Worm (Caenorhabditis elegans) whole organism, L1 larva: Measurements from ENCODE around the gene str-187.
A peak's percentile ranks its signal among the peaks of the same experiment; 100 is the strongest.

Source experiments
- C04F5.9 ChIP-seq: sonication (generic microtip); optimal IDR thresholded peaks from 2 replicates; lab custom pipeline; 2016; ENCODE audit warnings: missing genetic modification characterization, missing compliant biosample characterization
- C16A3.4 ChIP-seq: fragments of 150-350 bp; optimal IDR thresholded peaks from 2 replicates; lab custom pipeline; 2014; ENCODE audit warnings: missing biosample characterization, missing genetic modification characterization
- C34B4.2 ChIP-seq: sonication (generic microtip); optimal IDR thresholded peaks from 2 replicates; lab custom pipeline; 2017; ENCODE audit warnings: mild to moderate bottlenecking, missing genetic modification characterization, missing compliant biosample characterization
- F16B12.6 ChIP-seq: fragments of 150-350 bp; optimal IDR thresholded peaks from 2 replicates; lab custom pipeline; 2014; ENCODE audit warnings: missing biosample characterization, missing genetic modification characterization
- aha-1 ChIP-seq: fragments of 150-350 bp; optimal IDR thresholded peaks from 2 replicates; lab custom pipeline; 2014; ENCODE audit warnings: missing biosample characterization, missing genetic modification characterization
- blmp-1 ChIP-seq: fragments of 150-350 bp; optimal IDR thresholded peaks from 2 replicates; lab custom pipeline; 2014; ENCODE audit warnings: missing biosample characterization, missing genetic modification characterization
- ces-1 ChIP-seq: fragments of 150-350 bp; optimal IDR thresholded peaks from 2 replicates; lab custom pipeline; 2014; ENCODE audit warnings: missing biosample characterization, missing genetic modification reagents, missing genetic modification characterization
- dpl-1 ChIP-seq, 3 experiments: fragments of 150-350 bp in 2 of 3; sonication (generic microtip) in 1 of 3; optimal IDR thresholded peaks; 2 replicates each; lab custom pipeline; 2014 to 2017; ENCODE audit warnings: missing biosample characterization in 3 of 3, missing genetic modification characterization in 3 of 3, missing genetic modification reagents in 3 of 3
- efl-3 ChIP-seq: fragments of 200-800 bp; sonication (Bioruptor generic); optimal IDR thresholded peaks from 2 replicates; lab custom pipeline; 2018; ENCODE audit warnings: mild to moderate bottlenecking, missing genetic modification characterization, missing compliant biosample characterization
- egl-13 ChIP-seq: sonication (generic microtip); optimal IDR thresholded peaks from 2 replicates; lab custom pipeline; 2016; ENCODE audit warnings: missing genotype, missing genetic modification reagents, missing genetic modification characterization, missing compliant biosample characterization
- egl-27 ChIP-seq, 2 experiments: fragments of 150-350 bp in 1 of 2; sonication (generic microtip); optimal IDR thresholded peaks; 3 replicates each; lab custom pipeline; 2017 to 2018; ENCODE audit warnings: missing biosample characterization in 2 of 2, missing genetic modification characterization in 2 of 2, missing genetic modification reagents in 2 of 2
- elt-3 ChIP-seq, 6 experiments: fragments of 150-350 bp in 1 of 6; sonication (generic microtip); optimal IDR thresholded peaks; 2 replicates each; lab custom pipeline; 2017 to 2018; ENCODE audit warnings: missing biosample characterization in 6 of 6, missing genetic modification characterization in 6 of 6, inconsistent platforms in 1 of 6
- fkh-10 ChIP-seq: sonication (generic microtip); optimal IDR thresholded peaks from 2 replicates; lab custom pipeline; 2017; ENCODE audit warnings: missing biosample characterization, missing genetic modification reagents, missing genetic modification characterization
- fkh-4 ChIP-seq: sonication (generic microtip); optimal IDR thresholded peaks from 2 replicates; lab custom pipeline; 2016; ENCODE audit warnings: missing compliant biosample characterization, missing genetic modification characterization, borderline replicate concordance
- fkh-8 ChIP-seq: sonication (generic microtip); optimal IDR thresholded peaks from 2 replicates; lab custom pipeline; 2016; ENCODE audit warnings: mild to moderate bottlenecking, missing genetic modification characterization, missing compliant biosample characterization
- fos-1 ChIP-seq: fragments of 150-350 bp; optimal IDR thresholded peaks from 2 replicates; lab custom pipeline; 2014; ENCODE audit warnings: missing biosample characterization, missing genetic modification characterization
- hlh-17 ChIP-seq: fragments of 200-800 bp; sonication (Bioruptor generic); optimal IDR thresholded peaks from 2 replicates; lab custom pipeline; 2018; ENCODE audit warnings: missing genetic modification characterization, mild to moderate bottlenecking, missing compliant biosample characterization, moderate library complexity, borderline replicate concordance
- irx-1 ChIP-seq: sonication (generic microtip); optimal IDR thresholded peaks from 2 replicates; lab custom pipeline; 2016; ENCODE audit warnings: missing genetic modification characterization, missing compliant biosample characterization
- isw-1 ChIP-seq: fragments of 200-800 bp; sonication (Bioruptor generic); IDR thresholded peaks from 2 replicates; pipeline ENCODE4 v1.3.6; 2022; ENCODE audit warnings: missing genetic modification characterization, missing compliant biosample characterization
- lin-13 ChIP-seq: fragments of 150-350 bp; optimal IDR thresholded peaks from 2 replicates; lab custom pipeline; 2014; ENCODE audit warnings: missing biosample characterization, missing genetic modification reagents, missing genetic modification characterization
- lin-39 ChIP-seq: fragments of 150-350 bp; optimal IDR thresholded peaks from 2 replicates; lab custom pipeline; 2014; ENCODE audit warnings: missing biosample characterization, missing genetic modification reagents, missing genetic modification characterization
- lsy-2 ChIP-seq, 2 experiments: fragments of 150-350 bp; optimal IDR thresholded peaks; 2 replicates each; lab custom pipeline; 2014; ENCODE audit warnings: missing biosample characterization in 2 of 2, missing genetic modification characterization in 2 of 2
- mdl-1 ChIP-seq, 2 experiments: fragments of 150-350 bp; optimal IDR thresholded peaks; 2 replicates each; lab custom pipeline; 2014 to 2017; ENCODE audit warnings: missing biosample characterization in 2 of 2, missing genetic modification characterization in 2 of 2, inconsistent platforms in 1 of 2
- mef-2 ChIP-seq: fragments of 150-350 bp; optimal IDR thresholded peaks from 2 replicates; lab custom pipeline; 2014; ENCODE audit warnings: missing biosample characterization, missing genetic modification characterization
- mep-1 ChIP-seq: fragments of 150-350 bp; optimal IDR thresholded peaks from 2 replicates; lab custom pipeline; 2014; ENCODE audit warnings: missing biosample characterization, missing genetic modification characterization
- nhr-11 ChIP-seq: fragments of 150-350 bp; optimal IDR thresholded peaks from 2 replicates; lab custom pipeline; 2014; ENCODE audit warnings: missing biosample characterization, missing genetic modification characterization
- nhr-19 ChIP-seq: fragments of 200-800 bp; sonication (Bioruptor generic); conservative IDR thresholded peaks from 2 replicates; pipeline ENCODE4 v1.3.6; 2022; ENCODE audit warnings: missing genetic modification characterization, missing compliant biosample characterization
- nhr-20 ChIP-seq: sonication (generic microtip); optimal IDR thresholded peaks from 2 replicates; lab custom pipeline; 2016; ENCODE audit warnings: mild to moderate bottlenecking, missing genetic modification characterization, missing compliant biosample characterization
- nhr-237 ChIP-seq: fragments of 150-350 bp; optimal IDR thresholded peaks from 2 replicates; lab custom pipeline; 2014; ENCODE audit warnings: missing biosample characterization, missing genetic modification characterization
- nhr-28 ChIP-seq: fragments of 150-350 bp; optimal IDR thresholded peaks from 2 replicates; lab custom pipeline; 2014; ENCODE audit warnings: missing biosample characterization, missing genetic modification characterization
- nhr-71 ChIP-seq: sonication (generic microtip); optimal IDR thresholded peaks from 2 replicates; lab custom pipeline; 2016; ENCODE audit warnings: mild to moderate bottlenecking, missing genetic modification characterization, moderate library complexity, missing compliant biosample characterization
- nhr-76 ChIP-seq: sonication (generic microtip); optimal IDR thresholded peaks from 2 replicates; lab custom pipeline; 2017; ENCODE audit warnings: missing biosample characterization, missing genetic modification characterization
- nhr-77 ChIP-seq: fragments of 150-350 bp; optimal IDR thresholded peaks from 2 replicates; lab custom pipeline; 2014; ENCODE audit warnings: missing biosample characterization, missing genetic modification characterization
- nhr-90 ChIP-seq: sonication (generic microtip); optimal IDR thresholded peaks from 2 replicates; lab custom pipeline; 2016; ENCODE audit warnings: mild to moderate bottlenecking, missing genetic modification characterization, missing compliant biosample characterization; ENCODE audit not compliant: poor library complexity
- pag-3 ChIP-seq: sonication (generic microtip); optimal IDR thresholded peaks from 2 replicates; lab custom pipeline; 2017; ENCODE audit warnings: missing genetic modification characterization, mild to moderate bottlenecking, missing compliant biosample characterization, antibody characterized with exemption, borderline replicate concordance; ENCODE audit not compliant: insufficient read depth
- pqm-1 ChIP-seq: sonication (generic microtip); optimal IDR thresholded peaks from 3 replicates; lab custom pipeline; 2017; ENCODE audit warnings: missing biosample characterization, missing genetic modification characterization
- rnt-1 ChIP-seq: sonication (generic microtip); optimal IDR thresholded peaks from 2 replicates; lab custom pipeline; 2016; ENCODE audit warnings: mild to moderate bottlenecking, missing genetic modification characterization, moderate library complexity, missing compliant biosample characterization
- snpc-4 ChIP-seq: fragments of 150-350 bp; optimal IDR thresholded peaks from 2 replicates; lab custom pipeline; 2014; ENCODE audit warnings: missing biosample characterization, missing genetic modification characterization
- snu-23 ChIP-seq: sonication (generic microtip); optimal IDR thresholded peaks from 2 replicates; lab custom pipeline; 2016; ENCODE audit warnings: missing genetic modification characterization, missing compliant biosample characterization
- sptf-1 ChIP-seq: fragments of 150-350 bp; optimal IDR thresholded peaks from 2 replicates; lab custom pipeline; 2014; ENCODE audit warnings: missing biosample characterization, missing genetic modification characterization
- sup-37 ChIP-seq: fragments of 200-800 bp; sonication (Bioruptor generic); optimal IDR thresholded peaks from 2 replicates; lab custom pipeline; 2018; ENCODE audit warnings: mild to moderate bottlenecking, missing genetic modification characterization, missing compliant biosample characterization
- swsn-7 ChIP-seq: sonication (generic microtip); optimal IDR thresholded peaks from 2 replicates; lab custom pipeline; 2016; ENCODE audit warnings: missing genetic modification characterization, missing compliant biosample characterization
- tbx-2 ChIP-seq: sonication (generic microtip); optimal IDR thresholded peaks from 2 replicates; lab custom pipeline; 2016; ENCODE audit warnings: missing genetic modification characterization, missing compliant biosample characterization
- tlp-1 ChIP-seq: fragments of 150-350 bp; optimal IDR thresholded peaks from 2 replicates; lab custom pipeline; 2014; ENCODE audit warnings: missing biosample characterization, missing genetic modification characterization
- unc-130 ChIP-seq: fragments of 150-350 bp; optimal IDR thresholded peaks from 2 replicates; lab custom pipeline; 2017; ENCODE audit warnings: missing biosample characterization, missing genetic modification characterization, inconsistent platforms
- unc-30 ChIP-seq: sonication (generic microtip); optimal IDR thresholded peaks from 2 replicates; lab custom pipeline; 2017; ENCODE audit warnings: missing biosample characterization, missing genetic modification characterization
- unc-98 ChIP-seq: fragments of 200-800 bp; sonication (Bioruptor generic); IDR thresholded peaks from 2 replicates; pipeline ENCODE4 v1.3.6; 2022; ENCODE audit warnings: missing genetic modification characterization, missing compliant biosample characterization
- xbp-1 ChIP-seq: sonication (generic microtip); optimal IDR thresholded peaks from 2 replicates; lab custom pipeline; 2016; ENCODE audit warnings: missing genetic modification characterization, missing compliant biosample characterization
- zag-1 ChIP-seq: fragments of 150-350 bp; optimal IDR thresholded peaks from 2 replicates; lab custom pipeline; 2014; ENCODE audit warnings: missing biosample characterization, missing genetic modification characterization
- ztf-11 ChIP-seq, 2 experiments: sonication (generic microtip); optimal IDR thresholded peaks; 2 replicates each; lab custom pipeline; 2016 to 2017; ENCODE audit warnings: missing genetic modification characterization in 2 of 2, missing biosample characterization in 1 of 2, missing compliant biosample characterization in 1 of 2

str-187 gene

ce11 chrIV:17248538-17248937, 16.8 kb upstream of the str-187 start:
- TF ChIP-seq isw-1 (no peak), rnt-1 (no peak), nhr-20 (tag; lab: Kevin White, UChicago) (no peak), fkh-4 (tag; lab: Kevin White, UChicago) (no peak), pag-3 (tag; lab: Kevin White, UChicago) (no peak), blmp-1 (tag; lab: Kevin White, UChicago) (no peak), mdl-1 (tag; optimal IDR thresholded peaks at IDR 0.05; lab: Kevin White, UChicago) (no peak), nhr-19 (GFP tag; lab: Robert Waterston, UW) (no peak), C34B4.2 (tag; lab: Kevin White, UChicago) (no peak), mep-1 (tag; lab: Kevin White, UChicago) (no peak), hlh-17 (GFP tag; lab: Kevin White, UChicago) (no peak), unc-98 (GFP tag; lab: Robert Waterston, UW) (no peak), egl-13 (no peak), mef-2 (no peak), irx-1 (tag; lab: Kevin White, UChicago) (no peak)

ce11 chrIV:17249691-17250181, 15.6 kb upstream of the str-187 start, which contains the start of gene eelo-2:
eelo-2 (plus strand) TSS chrIV:17250131.
- TF ChIP-seq snu-23 (GFP tag; lab: Kevin White, UChicago) (peak; percentile 99), C04F5.9 (tag; lab: Kevin White, UChicago) (peak; percentile 92), elt-3 (tag; optimal IDR thresholded peaks at IDR 0.05; lab: Kevin White, UChicago) (peak; percentile 60 to 97 (median 88)), nhr-28 (no peak), efl-3 (GFP tag; lab: Kevin White, UChicago) (peak; percentile 91), nhr-76 (tag; lab: Kevin White, UChicago) (peak; percentile 80), egl-13 (peak; percentile 97), irx-1 (tag; lab: Kevin White, UChicago) (peak; percentile 98), aha-1 (tag; lab: Kevin White, UChicago) (peak; percentile 97), rnt-1 (peak; percentile 99), lin-39 (tag; lab: Kevin White, UChicago) (peak; percentile 99), egl-27 (tag; optimal IDR thresholded peaks at IDR 0.05; lab: Kevin White, UChicago) (peak; percentile 48 to 88), snpc-4 (tag; lab: Kevin White, UChicago) (peak; percentile 95), dpl-1 (GFP tag; optimal IDR thresholded peaks at IDR 0.05; lab: Kevin White, UChicago) (peak; percentile 100), sptf-1 (tag; lab: Kevin White, UChicago) (no peak), nhr-11 (tag; lab: Kevin White, UChicago) (peak; percentile 97), ces-1 (peak; percentile 17), F16B12.6 (tag; lab: Kevin White, UChicago) (peak; percentile 79), pqm-1 (tag; lab: Kevin White, UChicago) (peak; percentile 92), nhr-237 (tag; lab: Kevin White, UChicago) (peak; percentile 97), ztf-11 (tag; optimal IDR thresholded peaks at IDR 0.05; lab: Kevin White, UChicago) (peak; percentile 62 to 95), sup-37 (GFP tag; lab: Kevin White, UChicago) (peak; percentile 98), fkh-4 (tag; lab: Kevin White, UChicago) (peak; percentile 82), lsy-2 (tag; optimal IDR thresholded peaks at IDR 0.05; lab: Kevin White, UChicago) (peak; percentile 97), nhr-77 (peak; percentile 98), unc-30 (peak; percentile 83), swsn-7 (peak; percentile 99), unc-130 (tag; lab: Kevin White, UChicago) (peak; percentile 99), unc-98 (GFP tag; lab: Robert Waterston, UW) (peak; percentile 83), mep-1 (tag; lab: Kevin White, UChicago) (peak; percentile 100), fkh-10 (GFP tag; lab: Kevin White, UChicago) (peak; percentile 99), zag-1 (peak; percentile 90), xbp-1 (tag; lab: Kevin White, UChicago) (peak; percentile 98), tlp-1 (tag; lab: Kevin White, UChicago) (no peak), fkh-8 (tag; lab: Kevin White, UChicago) (peak; percentile 99), nhr-71 (tag; lab: Kevin White, UChicago) (peak; percentile 99), fos-1 (tag; lab: Kevin White, UChicago) (peak; percentile 96), C16A3.4 (tag; lab: Kevin White, UChicago) (peak; percentile 100), lin-13 (GFP tag; lab: Kevin White, UChicago) (peak; percentile 99), nhr-90 (tag; lab: Kevin White, UChicago) (peak; percentile 99), tbx-2 (tag; lab: Kevin White, UChicago) (peak; percentile 99)
